Worm (Caenorhabditis elegans) whole organism, L4/young adult: Measurements from ENCODE around the gene Y43D4A.6.

Experiments used
- W03F9.2 ChIP-seq: fragments of 150-350 bp; optimal IDR thresholded peaks from 2 replicates; lab custom pipeline; 2014; ENCODE audit warnings: missing biosample characterization, missing genetic modification characterization
- dao-5 ChIP-seq: sonication (generic microtip); optimal IDR thresholded peaks from 2 replicates; lab custom pipeline; 2016; ENCODE audit warnings: missing genotype, missing genetic modification characterization, moderate library complexity, missing compliant biosample characterization
- him-1 ChIP-seq: sonication (generic microtip); optimal IDR thresholded peaks from 2 replicates; lab custom pipeline; 2016; ENCODE audit warnings: missing genotype, missing genetic modification reagents, missing genetic modification characterization, missing compliant biosample characterization

Y43D4A.6 gene

DNA sequence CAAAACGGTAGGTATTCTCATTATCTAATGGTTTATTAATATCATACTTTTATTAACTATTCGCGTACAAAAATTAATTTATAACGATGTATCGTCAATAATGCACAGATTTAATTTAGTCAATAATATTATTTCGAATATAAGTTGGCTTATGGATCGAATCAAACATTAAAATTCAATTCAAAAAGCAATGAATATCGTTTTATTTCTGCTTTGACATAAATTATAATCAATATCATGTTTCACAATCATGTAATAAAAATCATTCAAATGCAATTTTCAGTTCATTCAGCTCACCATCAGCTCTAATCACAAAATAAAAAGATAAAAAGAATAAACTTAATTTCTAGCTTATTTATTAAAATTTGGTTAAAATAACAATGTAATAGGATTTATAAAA lies 41.6 kb downstream of the Y43D4A.6 start, which contains the start of gene Y116A8A.6:
TSS of gene Y116A8A.6 (minus strand) at position 101 of the 400 bp plus-strand sequence.
- TF ChIP-seq W03F9.2 (tag; lab: Kevin White, UChicago) = no peak
- no peak for TF ChIP-seq him-1 (tag; lab: Kevin White, UChicago)
- no peak for TF ChIP-seq dao-5 (tag; lab: Kevin White, UChicago)

DNA sequence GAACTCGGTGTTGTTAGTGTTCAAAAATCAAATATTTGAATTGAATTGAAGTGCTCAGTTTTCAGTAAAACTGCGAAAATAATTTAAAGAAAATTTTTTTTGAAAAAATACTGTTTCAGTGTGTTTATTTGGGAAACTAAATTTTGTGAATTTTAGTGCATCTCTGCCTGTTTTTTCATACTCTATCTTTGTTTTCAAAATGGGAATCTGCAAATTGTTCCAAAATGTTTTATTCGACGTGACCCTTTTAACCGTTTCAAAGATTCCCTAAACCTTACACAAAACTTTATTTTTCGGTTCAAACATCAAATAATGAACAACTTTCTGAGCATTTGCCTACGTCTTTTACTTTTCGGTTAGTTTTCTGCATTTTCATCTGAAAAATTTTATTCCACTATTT lies 42.8 kb downstream of the Y43D4A.6 start, which contains the start of gene Y116A8A.7:
TSS of gene Y116A8A.7 (plus strand) at position 301 of the 400 bp plus-strand sequence.
- TF ChIP-seq W03F9.2 (tag; lab: Kevin White, UChicago) = no peak
- no peak for TF ChIP-seq dao-5 (tag; lab: Kevin White, UChicago)
- no peak for TF ChIP-seq him-1 (tag; lab: Kevin White, UChicago)

DNA sequence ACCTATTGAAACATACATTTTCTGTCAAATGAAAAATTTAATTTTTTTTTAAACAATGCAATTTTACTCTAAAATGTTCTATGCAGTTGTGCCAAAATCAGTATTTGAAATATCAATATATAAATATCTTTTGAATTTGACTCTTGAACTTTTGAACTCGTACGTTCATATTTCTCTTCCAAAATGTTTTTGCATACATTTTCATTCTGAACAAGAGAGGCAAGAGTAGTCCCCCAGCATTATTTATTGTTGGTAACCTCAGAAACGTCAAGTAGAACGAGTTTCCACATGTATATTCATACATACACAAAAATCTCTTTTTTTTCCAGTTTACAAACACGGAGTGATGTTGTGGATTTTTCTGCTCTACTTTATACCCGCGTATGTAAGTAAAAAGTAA lies 44.2 kb downstream of the Y43D4A.6 start, which contains the start of gene clec-194:
TSS of gene clec-194 (plus strand) at position 301 of the 400 bp plus-strand sequence.
- no peak for TF ChIP-seq W03F9.2 (tag; lab: Kevin White, UChicago)
- no peak for TF ChIP-seq him-1 (tag; lab: Kevin White, UChicago)
- no peak for TF ChIP-seq dao-5 (tag; lab: Kevin White, UChicago)
